Fruit fly (Drosophila melanogaster) S2 (cell line): Measurements from ENCODE around the gene beat-IIIc.

Source experiments
- CG8478 ChIP-seq: fragments of >200 bp; optimal IDR thresholded peaks from 2 replicates; lab custom pipeline; 2018
- CTCF ChIP-seq, 2 experiments: fragments of >200 bp; optimal IDR thresholded peaks; 2 replicates each; lab custom pipeline; 2018

DNA sequence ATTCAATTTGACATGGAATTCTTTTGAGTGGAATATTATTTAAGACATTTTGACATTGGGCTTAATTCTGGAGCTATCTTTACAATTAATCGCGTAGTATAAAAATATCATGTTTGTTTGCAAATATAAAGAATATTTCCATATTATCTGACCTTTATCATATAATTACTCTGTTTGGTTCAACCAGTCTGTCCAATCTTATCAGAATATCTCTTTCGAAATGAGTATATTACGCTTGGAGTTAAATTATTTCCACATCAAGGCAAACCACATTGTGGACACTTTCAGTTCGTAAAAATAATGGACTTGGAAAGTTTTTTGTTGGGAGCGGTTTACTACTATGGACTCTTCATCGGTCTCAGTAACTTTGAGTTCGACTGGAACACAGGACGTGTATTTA is 80.5 kb downstream of the beat-IIIc start, which contains the start of gene Gr36c:
- no peak for TF ChIP-seq CG8478 (lab: Kevin White, UChicago)
- TF ChIP-seq CTCF (optimal IDR thresholded peaks at IDR 0.05; lab: Kevin White, UChicago) = no peak
